Worm (Caenorhabditis elegans): ENCODE results near the gene R02F11.3.

Gene R02F11.3

ce11 chrV:4755308-4756029 lies 50.3 kb downstream of the R02F11.3 start, which contains the start of gene pgl-3:
Gene pgl-3 (plus strand): TSS chrV:4755979.
- TF ChIP-seq rnt-1 (tag; optimal IDR thresholded peaks at IDR 0.05) (no peak), ceh-34 (tag; optimal IDR thresholded peaks at IDR 0.05) (no peak), fkh-6 (tag; optimal IDR thresholded peaks at IDR 0.05) (no peak), elt-2 (tag; optimal IDR thresholded peaks at IDR 0.05) (no peak), F13H6.1 (tag; optimal IDR thresholded peaks at IDR 0.05) (no peak), K02D7.2 (tag; optimal IDR thresholded peaks at IDR 0.05) (no peak), eyg-1 (tag; optimal IDR thresholded peaks at IDR 0.05) (no peak), nhr-232 (tag; optimal IDR thresholded peaks at IDR 0.05) (no peak), ahr-1 (tag; optimal IDR thresholded peaks at IDR 0.05) (no peak), C08G9.2 (tag; optimal IDR thresholded peaks at IDR 0.05) (no peak), pat-9 (tag; optimal IDR thresholded peaks at IDR 0.05) (no peak)

DNA sequence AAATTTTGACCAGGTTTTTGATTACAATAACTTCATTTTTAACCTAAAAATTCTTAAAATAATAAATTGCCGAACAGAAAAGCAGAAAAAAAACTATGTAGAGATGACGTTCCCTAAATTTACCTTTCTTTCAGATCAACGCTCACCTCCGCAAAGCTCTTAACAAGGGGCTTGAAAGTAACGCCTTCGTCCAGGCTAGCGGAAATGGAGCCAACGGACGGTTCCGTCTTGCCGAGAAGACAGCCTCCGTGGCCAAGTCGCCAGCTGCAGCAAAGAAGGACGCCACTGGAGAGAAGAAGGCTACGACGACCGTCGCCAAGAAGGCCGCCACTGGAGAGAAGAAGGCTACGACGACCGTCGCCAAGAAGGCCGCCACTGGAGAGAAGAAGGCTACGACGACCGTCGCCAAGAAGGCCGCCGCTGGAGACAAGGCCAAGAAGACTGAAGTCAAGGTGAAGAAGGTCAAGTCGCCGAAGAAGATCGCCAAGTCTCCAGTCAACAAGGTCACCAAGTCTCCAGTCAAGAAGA lies 51.0 kb downstream of the R02F11.3 start:
- no peak for TF ChIP-seq dve-1 (tag; optimal IDR thresholded peaks at IDR 0.05)
- TF ChIP-seq hlh-6 (tag; optimal IDR thresholded peaks at IDR 0.05) = no peak
- no peak for TF ChIP-seq K02D7.2 (tag; optimal IDR thresholded peaks at IDR 0.05)
- no peak for TF ChIP-seq ceh-24 (tag; optimal IDR thresholded peaks at IDR 0.05)
- no peak for TF ChIP-seq gmeb-2 (tag; optimal IDR thresholded peaks at IDR 0.05)
- no peak for TF ChIP-seq hlh-15 (tag; optimal IDR thresholded peaks at IDR 0.05)
- TF ChIP-seq lim-6 (tag; optimal IDR thresholded peaks at IDR 0.05) = no peak
- no peak for TF ChIP-seq ceh-31 (tag; optimal IDR thresholded peaks at IDR 0.05)
- TF ChIP-seq ahr-1 (tag; optimal IDR thresholded peaks at IDR 0.05) = no peak

- TF ChIP-seq ref-2 (tag; optimal IDR thresholded peaks at IDR 0.05) (no peak), gmeb-2 (tag; optimal IDR thresholded peaks at IDR 0.05) (no peak), lin-11 (tag; optimal IDR thresholded peaks at IDR 0.05) (no peak), nhr-232 (tag; optimal IDR thresholded peaks at IDR 0.05) (no peak), ztf-16 (tag; optimal IDR thresholded peaks at IDR 0.05) (no peak), che-1 (tag; optimal IDR thresholded peaks at IDR 0.05) (no peak)
Measured at ce11 chrV:4754123-4754522, 51.6 kb downstream of the R02F11.3 start, which contains the start of gene hil-4. Gene hil-4 (plus strand): TSS chrV:4754313.
